Fruit fly (Drosophila melanogaster) whole organism, embryonic: ENCODE results near the gene mRpL35.

Source experiments
- Atf6 ChIP-seq: fragments of 200-800 bp; sonication (Bioruptor generic); IDR thresholded peaks from 2 replicates; pipeline ENCODE4 v1.3.6; 2022; ENCODE audit warnings: missing biosample characterization, missing genetic modification characterization
- CG10543 ChIP-seq: fragments of 200-800 bp; sonication (Bioruptor generic); optimal IDR thresholded peaks from 3 replicates; lab custom pipeline; 2017; ENCODE audit warnings: missing biosample characterization, mild to moderate bottlenecking, missing genetic modification characterization, moderate library complexity
- CG11398 ChIP-seq: fragments of 200-800 bp; sonication (Bioruptor generic); optimal IDR thresholded peaks from 2 replicates; lab custom pipeline; 2016; ENCODE audit warnings: missing biosample characterization, missing genetic modification characterization
- CG11504 ChIP-seq: fragments of 200-800 bp; sonication (Bioruptor generic); optimal IDR thresholded peaks from 3 replicates; lab custom pipeline; 2019; ENCODE audit warnings: missing biosample characterization, mild to moderate bottlenecking, missing genetic modification characterization, moderate library complexity
- CG12104 ChIP-seq: fragments of 200-800 bp; sonication (Bioruptor generic); optimal IDR thresholded peaks from 3 replicates; lab custom pipeline; 2016; ENCODE audit warnings: missing biosample characterization, missing genetic modification characterization
- CG12769 ChIP-seq: fragments of 200-800 bp; sonication (Bioruptor generic); optimal IDR thresholded peaks from 2 replicates; lab custom pipeline; 2019; ENCODE audit warnings: missing biosample characterization, mild to moderate bottlenecking, missing genetic modification characterization, moderate library complexity
- CG13894 ChIP-seq: fragments of 200-800 bp; sonication (Bioruptor generic); optimal IDR thresholded peaks from 3 replicates; lab custom pipeline; 2018; ENCODE audit warnings: missing biosample characterization, mild to moderate bottlenecking, missing genetic modification characterization, moderate library complexity
- CG15269 ChIP-seq: fragments of 200-800 bp; sonication (Bioruptor generic); optimal IDR thresholded peaks from 2 replicates; lab custom pipeline; 2018; ENCODE audit warnings: missing biosample characterization, mild to moderate bottlenecking, missing genetic modification characterization, moderate library complexity
- CG2678 ChIP-seq: fragments of 200-800 bp; sonication (Bioruptor generic); optimal IDR thresholded peaks from 3 replicates; lab custom pipeline; 2019; ENCODE audit warnings: missing biosample characterization, mild to moderate bottlenecking, missing genetic modification characterization, moderate library complexity
- CG4707 ChIP-seq: fragments of 200-800 bp; sonication (Bioruptor generic); optimal IDR thresholded peaks from 2 replicates; lab custom pipeline; 2018; ENCODE audit warnings: missing biosample characterization, mild to moderate bottlenecking, missing genetic modification characterization, moderate library complexity
- CG6175 ChIP-seq: fragments of 200-800 bp; sonication (Bioruptor generic); IDR thresholded peaks from 3 replicates; pipeline ENCODE4 v1.3.6; 2022; ENCODE audit warnings: missing biosample characterization, missing genetic modification characterization
- CG6689 ChIP-seq: fragments of 200-800 bp; sonication (Bioruptor generic); IDR thresholded peaks from 2 replicates; pipeline ENCODE4 v1.3.6; 2022; ENCODE audit warnings: missing biosample characterization, missing genetic modification characterization
- CG8290 ChIP-seq, 3 experiments: fragments of 200-800 bp; sonication (Bioruptor generic); optimal IDR thresholded peaks; 2 replicates each; lab custom pipeline; 2016 to 2019; ENCODE audit warnings: missing biosample characterization in 3 of 3, missing genetic modification characterization in 3 of 3, mild to moderate bottlenecking in 2 of 3, moderate library complexity in 1 of 3
- CoRest ChIP-seq: fragments of 200-800 bp; sonication (Bioruptor generic); optimal IDR thresholded peaks from 3 replicates; lab custom pipeline; 2018; ENCODE audit warnings: missing biosample characterization, mild to moderate bottlenecking, missing genetic modification characterization, moderate library complexity
- Deaf1 ChIP-seq: fragments of 200-800 bp; optimal IDR thresholded peaks from 3 replicates; lab custom pipeline; 2019; ENCODE audit warnings: missing biosample characterization, mild to moderate bottlenecking, missing genetic modification characterization, moderate library complexity
- Ets65A ChIP-seq: fragments of 200-800 bp; sonication (Bioruptor generic); peaks from one replicate; lab custom pipeline; 2016; ENCODE audit warnings: missing biosample characterization, missing genetic modification characterization
- HLHmδ ChIP-seq: fragments of 200-800 bp; sonication (Bioruptor generic); optimal IDR thresholded peaks from 2 replicates; lab custom pipeline; 2018; ENCODE audit warnings: missing biosample characterization, mild to moderate bottlenecking, missing genetic modification characterization, moderate library complexity
- Hr51 ChIP-seq, 2 experiments: fragments of 200-800 bp; sonication (Bioruptor generic); optimal IDR thresholded peaks; 2 replicates in 1 of 2; 3 replicates in 1 of 2; lab custom pipeline; 2016 to 2018; ENCODE audit warnings: missing biosample characterization in 2 of 2, missing genetic modification characterization in 2 of 2, mild to moderate bottlenecking in 1 of 2, moderate library complexity in 1 of 2
- Med ChIP-seq: fragments of 200-800 bp; sonication (Bioruptor generic); peaks from one replicate; lab custom pipeline; 2016; ENCODE audit warnings: missing biosample characterization, missing genetic modification characterization, mild to moderate bottlenecking, inconsistent platforms, moderate library complexity
- Mes4 ChIP-seq: fragments of 200-800 bp; sonication (Bioruptor generic); optimal IDR thresholded peaks from 2 replicates; lab custom pipeline; 2016; ENCODE audit warnings: missing biosample characterization, missing genetic modification characterization
- Oli ChIP-seq: fragments of 200-800 bp; sonication (Bioruptor generic); optimal IDR thresholded peaks from 2 replicates; lab custom pipeline; 2018; ENCODE audit warnings: missing biosample characterization, mild to moderate bottlenecking, missing genetic modification characterization, moderate library complexity
- PHDP ChIP-seq: fragments of 200-800 bp; sonication (Bioruptor generic); optimal IDR thresholded peaks from 3 replicates; lab custom pipeline; 2018; ENCODE audit warnings: missing biosample characterization, mild to moderate bottlenecking, missing genetic modification characterization, moderate library complexity
- Stat92E ChIP-seq, 3 experiments: fragments of >200 bp in 2 of 3; fragments of 200-800 bp in 1 of 3; sonication (Bioruptor generic) in 1 of 3; optimal IDR thresholded peaks; 2 replicates each; lab custom pipeline; 2017 to 2019; ENCODE audit warnings: missing biosample characterization in 3 of 3, missing genetic modification characterization in 3 of 3, mild to moderate bottlenecking in 1 of 3, moderate library complexity in 1 of 3
- ap ChIP-seq: fragments of 200-800 bp; sonication (Bioruptor generic); IDR thresholded peaks from 2 replicates; pipeline ENCODE4 v1.3.6; 2022; ENCODE audit warnings: missing biosample characterization, missing genetic modification characterization
- ato ChIP-seq: fragments of 200-800 bp; sonication (Bioruptor generic); IDR thresholded peaks from 2 replicates; pipeline ENCODE4 v1.3.6; 2022; ENCODE audit warnings: missing biosample characterization, missing genetic modification characterization; ENCODE audit not compliant: partially characterized antibody
- cg ChIP-seq: fragments of 200-800 bp; sonication (Bioruptor generic); optimal IDR thresholded peaks from 3 replicates; lab custom pipeline; 2019; ENCODE audit warnings: missing biosample characterization, mild to moderate bottlenecking, missing genetic modification characterization, moderate library complexity
- chinmo ChIP-seq: fragments of 200-800 bp; sonication (Bioruptor generic); IDR thresholded peaks from 4 replicates; pipeline ENCODE4 v1.3.6; 2022; ENCODE audit warnings: missing biosample characterization, missing genetic modification characterization; ENCODE audit not compliant: partially characterized antibody
- chm ChIP-seq: fragments of 200-800 bp; sonication (Bioruptor generic); IDR thresholded peaks from 2 replicates; pipeline ENCODE4 v1.3.6; 2022; ENCODE audit warnings: missing biosample characterization, missing genetic modification characterization
- dmrt99B ChIP-seq: fragments of 200-800 bp; sonication (Bioruptor generic); optimal IDR thresholded peaks from 2 replicates; lab custom pipeline; 2018; ENCODE audit warnings: missing biosample characterization, mild to moderate bottlenecking, missing genetic modification characterization, moderate library complexity
- fd102C ChIP-seq: fragments of 200-800 bp; sonication (Bioruptor generic); optimal IDR thresholded peaks from 2 replicates; lab custom pipeline; 2018; ENCODE audit warnings: missing biosample characterization, mild to moderate bottlenecking, missing genetic modification characterization, moderate library complexity
- fd96Cb ChIP-seq: fragments of 200-800 bp; sonication (Bioruptor generic); optimal IDR thresholded peaks from 2 replicates; lab custom pipeline; 2018; ENCODE audit warnings: missing biosample characterization, mild to moderate bottlenecking, missing genetic modification characterization, moderate library complexity
- gem ChIP-seq: fragments of 200-800 bp; sonication (Bioruptor generic); optimal IDR thresholded peaks from 2 replicates; lab custom pipeline; 2019; ENCODE audit warnings: missing biosample characterization, mild to moderate bottlenecking, missing genetic modification characterization, moderate library complexity
- grn ChIP-seq: fragments of 200-800 bp; sonication (Bioruptor generic); optimal IDR thresholded peaks from 3 replicates; lab custom pipeline; 2017; ENCODE audit warnings: missing biosample characterization, missing genetic modification characterization
- hkb ChIP-seq, 2 experiments: fragments of 200-800 bp in 1 of 2; fragments of >200 bp in 1 of 2; sonication (Bioruptor generic) in 1 of 2; IDR thresholded peaks in 1 of 2; optimal IDR thresholded peaks in 1 of 2; 2 replicates each; pipeline versions ENCODE4 v1.3.6 to Lab custom; 2017 to 2022; ENCODE audit warnings: missing biosample characterization in 1 of 2, missing genetic modification characterization in 1 of 2
- kah ChIP-seq: fragments of 200-800 bp; sonication (Bioruptor generic); optimal IDR thresholded peaks from 2 replicates; lab custom pipeline; 2018; ENCODE audit warnings: missing biosample characterization, mild to moderate bottlenecking, missing genetic modification characterization
- kay ChIP-seq: fragments of 200-800 bp; sonication (Bioruptor generic); optimal IDR thresholded peaks from 2 replicates; lab custom pipeline; 2016; ENCODE audit warnings: missing biosample characterization, missing genetic modification characterization
- lilli ChIP-seq: fragments of 200-800 bp; sonication (Bioruptor generic); optimal IDR thresholded peaks from 3 replicates; lab custom pipeline; 2016; ENCODE audit warnings: missing biosample characterization, missing genetic modification characterization
- lmd ChIP-seq: fragments of 200-800 bp; sonication (Bioruptor generic); IDR thresholded peaks from 2 replicates; pipeline ENCODE4 v1.3.6; 2022; ENCODE audit warnings: missing biosample characterization, missing genetic modification characterization
- luna ChIP-seq: fragments of 200-800 bp; sonication (Bioruptor generic); optimal IDR thresholded peaks from 2 replicates; lab custom pipeline; 2016; ENCODE audit warnings: missing biosample characterization, missing genetic modification characterization
- pfk ChIP-seq: fragments of 200-800 bp; sonication (Bioruptor generic); optimal IDR thresholded peaks from 2 replicates; lab custom pipeline; 2018; ENCODE audit warnings: missing biosample characterization, mild to moderate bottlenecking, missing genetic modification characterization, moderate library complexity
- row ChIP-seq: fragments of 200-800 bp; sonication (Bioruptor generic); IDR thresholded peaks from 3 replicates; pipeline ENCODE4 v1.3.6; 2022; ENCODE audit warnings: missing biosample characterization, missing genetic modification characterization
- sd ChIP-seq: fragments of 200-800 bp; sonication (Bioruptor generic); optimal IDR thresholded peaks from 3 replicates; lab custom pipeline; 2018; ENCODE audit warnings: missing biosample characterization, mild to moderate bottlenecking, missing genetic modification characterization, moderate library complexity
- tgo ChIP-seq: fragments of 200-800 bp; sonication (Bioruptor generic); IDR thresholded peaks from 3 replicates; pipeline ENCODE4 v1.3.6; 2022; ENCODE audit warnings: missing biosample characterization, missing genetic modification characterization
- vvl ChIP-seq: fragments of 200-800 bp; sonication (Bioruptor generic); IDR thresholded peaks from 2 replicates; pipeline ENCODE4 v1.3.6; 2022; ENCODE audit warnings: missing biosample characterization, missing genetic modification characterization

Gene mRpL35

DNA sequence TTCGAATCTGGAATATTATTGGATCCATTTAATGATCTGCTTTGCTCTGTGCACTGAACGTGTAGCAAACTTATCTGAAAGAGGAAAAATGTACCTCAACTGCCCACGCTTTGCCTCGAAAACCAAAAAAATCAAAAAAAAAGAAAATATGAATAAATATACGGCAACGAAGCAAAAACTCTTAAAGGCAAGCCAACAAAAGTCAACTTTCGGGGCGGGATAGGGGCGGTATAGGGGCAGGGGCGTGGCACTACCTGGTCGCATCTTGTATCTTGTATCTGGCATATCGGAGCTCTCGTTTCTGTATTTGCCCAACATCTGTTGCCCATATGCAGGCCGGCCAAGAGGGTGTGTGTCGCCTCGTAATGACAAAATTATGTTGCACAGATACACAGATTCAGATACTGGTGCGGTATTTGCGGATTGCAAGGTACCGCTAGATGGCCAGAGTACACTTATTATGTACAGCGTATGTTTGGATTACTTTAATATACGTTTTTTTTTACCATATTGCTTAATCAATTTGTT, 21.2 kb downstream of the mRpL35 start (continued):
- TF ChIP-seq vvl (GFP tag; lab: Robert Waterston, UW) (0 out of 2 replicates have a peak, but pooled peaks have one; percentile 11), chm (GFP tag; lab: Robert Waterston, UW) (0 out of 2 replicates have a peak, but pooled peaks have one; percentile 12), Mes4 (no peak), lmd (GFP tag; lab: Robert Waterston, UW) (no peak), CG11398 (GFP tag; lab: Kevin White, UChicago) (no peak), luna (GFP tag; lab: Kevin White, UChicago) (no peak), cg (GFP tag; lab: Kevin White, UChicago) (no peak), PHDP (no peak)
- TF ChIP-seq, all 482 proteins: peak for 9

- TF ChIP-seq Stat92E (GFP tag; optimal IDR thresholded peaks at IDR 0.05; lab: Kevin White, UChicago): no peak
- TF ChIP-seq CG11504 (tag; lab: Kevin White, UChicago): peak; percentile 32
- peak; percentile 27 for TF ChIP-seq gem (tag; lab: Kevin White, UChicago)
- TF ChIP-seq lilli (GFP tag; lab: Kevin White, UChicago): peak; percentile 10
- peak; percentile 25 for TF ChIP-seq CG15269 (tag; lab: Kevin White, UChicago)
- TF ChIP-seq hkb (optimal IDR thresholded peaks at IDR 0.05; lab: Kevin White, UChicago): no peak
- TF ChIP-seq hkb (GFP tag; IDR thresholded peaks at IDR 0.05; lab: Robert Waterston, UW): no peak
- no peak for TF ChIP-seq CG4707 (GFP tag; lab: Kevin White, UChicago)
- no peak for TF ChIP-seq CG11398 (GFP tag; lab: Kevin White, UChicago)
- peak; percentile 6 for TF ChIP-seq CoRest (tag; lab: Kevin White, UChicago)
- peak; percentile 6 for TF ChIP-seq Oli (tag; lab: Kevin White, UChicago)
- no peak for TF ChIP-seq CG12104 (GFP tag; lab: Kevin White, UChicago)
- TF ChIP-seq kah (GFP tag; lab: Kevin White, UChicago): peak; percentile 5
- TF ChIP-seq HLHmδ (GFP tag; lab: Kevin White, UChicago): no peak
- TF ChIP-seq chm (GFP tag; lab: Robert Waterston, UW): 0 out of 2 replicates have a peak, but pooled peaks have one; percentile 7
- peak; percentile 12 for TF ChIP-seq CG2678
- TF ChIP-seq Atf6 (GFP tag; lab: Robert Waterston, UW): no peak
- TF ChIP-seq pfk (GFP tag; lab: Kevin White, UChicago): no peak
- TF ChIP-seq vvl (GFP tag; lab: Robert Waterston, UW): 0 out of 2 replicates have a peak, but pooled peaks have one; percentile 6
- peak; percentile 32 for TF ChIP-seq dmrt99B (tag; lab: Kevin White, UChicago)
- 0 out of 2 replicates have a peak, but pooled peaks have one; percentile 6 for TF ChIP-seq CG6689 (GFP tag; lab: Robert Waterston, UW)
- 0 out of 2 replicates have a peak, but pooled peaks have one; percentile 4 for TF ChIP-seq ap (GFP tag; lab: Robert Waterston, UW)
- TF ChIP-seq Hr51 (GFP tag; optimal IDR thresholded peaks at IDR 0.05; lab: Kevin White, UChicago): peak in 1 of 2 experiments; percentile 22
- TF ChIP-seq, all 482 proteins: peak for 14
Measured at dm6 chr3R:22046231-22046630, 22.9 kb downstream of the mRpL35 start.

dm6 chr3R:22046723-22047122, 23.4 kb downstream of the mRpL35 start:
- TF ChIP-seq fd102C (GFP tag; lab: Kevin White, UChicago) (no peak), kay (GFP tag; lab: Kevin White, UChicago) (peak; percentile 16), chinmo (GFP tag; lab: Robert Waterston, UW) (peak; percentile 85; the same call in 2 of the 4 replicates), CG12769 (peak; percentile 39), Med (peak; percentile 78), ato (GFP tag; lab: Robert Waterston, UW) (0 out of 2 replicates have a peak, but pooled peaks have one; percentile 40), CG8290 (GFP tag; optimal IDR thresholded peaks at IDR 0.05; lab: Kevin White, UChicago) (no peak), CG8290 (tag; optimal IDR thresholded peaks at IDR 0.05; lab: Kevin White, UChicago) (peak in 1 of 2 experiments; percentile 34), fd96Cb (tag; lab: Kevin White, UChicago) (no peak), CG10543 (GFP tag; lab: Kevin White, UChicago) (peak; percentile 25), sd (tag; lab: Kevin White, UChicago) (peak; percentile 62), Ets65A (peak; percentile 81), grn (peak; percentile 44), CG6689 (GFP tag; lab: Robert Waterston, UW) (0 out of 2 replicates have a peak, but pooled peaks have one; percentile 6), CG13894 (tag; lab: Kevin White, UChicago) (peak; percentile 83), row (GFP tag; lab: Robert Waterston, UW) (no peak), Deaf1 (tag; lab: Kevin White, UChicago) (peak; percentile 20), tgo (GFP tag; lab: Robert Waterston, UW) (no peak), CG6175 (GFP tag; lab: Robert Waterston, UW) (peak; percentile 27; the same call in 1 of the 3 replicates)
